Worm (Caenorhabditis elegans) whole organism, L3 larva: ENCODE data around the gene F21C10.18.

ENCODE experiments used
- ceh-9 ChIP-seq: sonication (generic microtip); optimal IDR thresholded peaks from 2 replicates; lab custom pipeline; 2018; ENCODE audit warnings: missing biosample characterization, missing genetic modification characterization
- fos-1 ChIP-seq: fragments of 150-350 bp; optimal IDR thresholded peaks from 2 replicates; lab custom pipeline; 2014; ENCODE audit warnings: missing biosample characterization, missing genetic modification characterization
- lin-15B ChIP-seq: fragments of 150-350 bp; optimal IDR thresholded peaks from 2 replicates; lab custom pipeline; 2014; ENCODE audit warnings: missing biosample characterization, missing genetic modification characterization
- nhr-237 ChIP-seq: fragments of 150-350 bp; optimal IDR thresholded peaks from 2 replicates; lab custom pipeline; 2014; ENCODE audit warnings: missing biosample characterization, missing genetic modification characterization
- nhr-43 ChIP-seq: sonication (generic microtip); optimal IDR thresholded peaks from 2 replicates; lab custom pipeline; 2016; ENCODE audit warnings: mild to moderate bottlenecking, missing genetic modification characterization, missing compliant biosample characterization; ENCODE audit not compliant: poor library complexity, severe bottlenecking
- nhr-76 ChIP-seq: fragments of 150-350 bp; sonication (generic microtip); optimal IDR thresholded peaks from 5 replicates; lab custom pipeline; 2014; ENCODE audit warnings: missing biosample characterization, missing genetic modification characterization
- nhr-77 ChIP-seq: fragments of 150-350 bp; optimal IDR thresholded peaks from 2 replicates; lab custom pipeline; 2014; ENCODE audit warnings: missing biosample characterization, missing genetic modification characterization
- pha-4 ChIP-seq: fragments of 150-350 bp; optimal IDR thresholded peaks from 2 replicates; lab custom pipeline; 2014; ENCODE audit warnings: missing biosample characterization, missing genetic modification reagents, missing genetic modification characterization
- skn-1 ChIP-seq: fragments of 150-350 bp; optimal IDR thresholded peaks from 2 replicates; lab custom pipeline; 2014; ENCODE audit warnings: missing biosample characterization, missing genetic modification characterization
- snpc-4 ChIP-seq: fragments of 150-350 bp; optimal IDR thresholded peaks from 2 replicates; lab custom pipeline; 2014; ENCODE audit warnings: missing biosample characterization, missing genetic modification characterization
- unc-62 ChIP-seq: fragments of 150-350 bp; sonication (generic microtip); optimal IDR thresholded peaks from 4 replicates; lab custom pipeline; 2014; ENCODE audit warnings: missing biosample characterization, missing genetic modification reagents, missing genetic modification characterization
- ztf-11 ChIP-seq: fragments of 150-350 bp; optimal IDR thresholded peaks from 2 replicates; lab custom pipeline; 2014; ENCODE audit warnings: missing biosample characterization, missing genetic modification characterization

DNA sequence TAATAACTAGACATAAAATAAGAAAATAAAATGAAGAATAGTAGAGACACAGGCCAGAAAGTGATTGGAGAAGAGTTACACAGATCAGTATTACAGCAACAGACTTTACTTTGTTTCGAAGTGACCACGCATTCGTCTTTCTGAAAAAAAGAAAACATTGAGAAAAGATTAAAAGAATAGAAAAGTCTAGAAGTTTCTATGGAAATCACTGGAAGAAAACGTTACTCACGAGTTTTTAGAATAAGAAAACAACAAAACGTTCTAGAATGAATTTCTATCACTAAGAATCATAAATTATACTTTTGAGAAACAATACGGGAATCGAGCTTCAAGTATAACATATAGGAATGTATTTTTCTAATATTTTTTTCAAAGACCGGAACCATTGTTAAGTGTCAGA is 47.3 kb downstream of the F21C10.18 start:
- TF ChIP-seq pha-4 (tag; lab: Kevin White, UChicago) (no peak), nhr-237 (tag; lab: Kevin White, UChicago) (no peak), skn-1 (tag; lab: Kevin White, UChicago) (no peak), ceh-9 (tag; lab: Kevin White, UChicago) (no peak), lin-15B (tag; lab: Kevin White, UChicago) (no peak), ztf-11 (tag; lab: Kevin White, UChicago) (no peak), snpc-4 (tag; lab: Kevin White, UChicago) (no peak), nhr-76 (tag; lab: Kevin White, UChicago) (no peak), unc-62 (GFP tag; lab: Kevin White, UChicago) (no peak), nhr-77 (tag; lab: Kevin White, UChicago) (no peak), nhr-43 (tag; lab: Kevin White, UChicago) (no peak), fos-1 (tag; lab: Kevin White, UChicago) (no peak)
